Fruit fly (Drosophila melanogaster) whole organism, embryonic: ENCODE measurements around the gene CG18596.

ENCODE experiments used
- BEAF-32 ChIP-seq: fragments of 200-800 bp; sonication (Bioruptor generic); optimal IDR thresholded peaks from 3 replicates; lab custom pipeline; 2017; ENCODE audit warnings: missing biosample characterization, missing genetic modification characterization, mild to moderate bottlenecking, moderate library complexity, missing genetic modification reagents
- CG10267 ChIP-seq: fragments of 200-800 bp; sonication (Bioruptor generic); optimal IDR thresholded peaks from 2 replicates; lab custom pipeline; 2018; ENCODE audit warnings: missing biosample characterization, mild to moderate bottlenecking, missing genetic modification characterization, moderate library complexity
- CG10959 ChIP-seq: fragments of 200-800 bp; sonication (Bioruptor generic); IDR thresholded peaks from 2 replicates; pipeline ENCODE4 v1.3.6; 2022; ENCODE audit warnings: missing biosample characterization, missing genetic modification characterization
- CG11093 ChIP-seq: fragments of 200-800 bp; sonication (Bioruptor generic); IDR thresholded peaks from 3 replicates; pipeline ENCODE4 v1.3.6; 2022; ENCODE audit warnings: missing biosample characterization, missing genetic modification characterization
- CG11398 ChIP-seq: fragments of 200-800 bp; sonication (Bioruptor generic); optimal IDR thresholded peaks from 2 replicates; lab custom pipeline; 2016; ENCODE audit warnings: missing biosample characterization, missing genetic modification characterization
- CG12071 ChIP-seq: fragments of 200-800 bp; sonication (Bioruptor generic); optimal IDR thresholded peaks from 3 replicates; lab custom pipeline; 2018; ENCODE audit warnings: missing biosample characterization, mild to moderate bottlenecking, missing genetic modification characterization
- CG12391 ChIP-seq: fragments of 200-800 bp; sonication (Bioruptor generic); optimal IDR thresholded peaks from 3 replicates; lab custom pipeline; 2018; ENCODE audit warnings: missing biosample characterization, mild to moderate bottlenecking, missing genetic modification characterization, moderate library complexity
- CG1529 ChIP-seq: fragments of 200-800 bp; sonication (Bioruptor generic); optimal IDR thresholded peaks from 3 replicates; lab custom pipeline; 2018; ENCODE audit warnings: missing biosample characterization, missing genetic modification characterization
- CG1603 ChIP-seq: fragments of 200-800 bp; sonication (Bioruptor generic); optimal IDR thresholded peaks from 2 replicates; lab custom pipeline; 2019; ENCODE audit warnings: missing biosample characterization, mild to moderate bottlenecking, missing genetic modification characterization, moderate library complexity
- CG17385 ChIP-seq: fragments of 200-800 bp; sonication (Bioruptor generic); optimal IDR thresholded peaks from 3 replicates; lab custom pipeline; 2018; ENCODE audit warnings: missing biosample characterization, mild to moderate bottlenecking, missing genetic modification characterization
- CG17612 ChIP-seq: fragments of 200-800 bp; sonication (Bioruptor generic); IDR thresholded peaks from 2 replicates; pipeline ENCODE4 v1.3.6; 2022; ENCODE audit warnings: missing biosample characterization, missing genetic modification characterization
- CG18262 ChIP-seq: fragments of 200-800 bp; optimal IDR thresholded peaks from 3 replicates; lab custom pipeline; 2019; ENCODE audit warnings: missing biosample characterization, mild to moderate bottlenecking, missing genetic modification characterization, moderate library complexity
- CG18619 ChIP-seq: fragments of 200-800 bp; sonication (Bioruptor generic); optimal IDR thresholded peaks from 3 replicates; lab custom pipeline; 2017; ENCODE audit warnings: missing biosample characterization, mild to moderate bottlenecking, missing genetic modification characterization
- CG2116 ChIP-seq: fragments of 200-800 bp; sonication (Bioruptor generic); optimal IDR thresholded peaks from 3 replicates; lab custom pipeline; 2018; ENCODE audit warnings: missing biosample characterization, mild to moderate bottlenecking, missing genetic modification characterization
- CG30403 ChIP-seq: fragments of 200-800 bp; sonication (Bioruptor generic); optimal IDR thresholded peaks from 3 replicates; lab custom pipeline; 2016; ENCODE audit warnings: missing biosample characterization, missing genetic modification characterization
- CG30431 ChIP-seq: fragments of 200-800 bp; sonication (Bioruptor generic); optimal IDR thresholded peaks from 2 replicates; lab custom pipeline; 2017; ENCODE audit warnings: missing biosample characterization, missing genetic modification characterization
- CG32767 ChIP-seq: fragments of 200-800 bp; sonication (Bioruptor generic); IDR thresholded peaks from 2 replicates; pipeline ENCODE4 v1.3.6; 2022; ENCODE audit warnings: missing biosample characterization, missing genetic modification characterization
- CG3281 ChIP-seq: fragments of 200-800 bp; sonication (Bioruptor generic); optimal IDR thresholded peaks from 3 replicates; lab custom pipeline; 2017; ENCODE audit warnings: missing biosample characterization, mild to moderate bottlenecking, missing genetic modification characterization
- CG4424 ChIP-seq: fragments of 200-800 bp; sonication (Bioruptor generic); optimal IDR thresholded peaks from 3 replicates; lab custom pipeline; 2016; ENCODE audit warnings: missing biosample characterization, missing genetic modification characterization
- CG7987 ChIP-seq: fragments of 200-800 bp; sonication (Bioruptor generic); optimal IDR thresholded peaks from 2 replicates; lab custom pipeline; 2018; ENCODE audit warnings: missing biosample characterization, mild to moderate bottlenecking, missing genetic modification characterization, moderate library complexity
- CG8290 ChIP-seq, 3 experiments: fragments of 200-800 bp; sonication (Bioruptor generic); optimal IDR thresholded peaks; 2 replicates each; lab custom pipeline; 2016 to 2019; ENCODE audit warnings: missing biosample characterization in 3 of 3, missing genetic modification characterization in 3 of 3, mild to moderate bottlenecking in 2 of 3, moderate library complexity in 1 of 3
- CG8388 ChIP-seq: fragments of 200-800 bp; sonication (Bioruptor generic); optimal IDR thresholded peaks from 2 replicates; lab custom pipeline; 2019; ENCODE audit warnings: missing biosample characterization, mild to moderate bottlenecking, missing genetic modification characterization, moderate library complexity
- Doc3 ChIP-seq: fragments of 200-800 bp; sonication (Bioruptor generic); IDR thresholded peaks from 3 replicates; pipeline ENCODE4 v1.3.6; 2022; ENCODE audit warnings: missing biosample characterization, missing genetic modification characterization; ENCODE audit not compliant: partially characterized antibody
- E2f1 ChIP-seq: fragments of 200-800 bp; sonication (Bioruptor generic); IDR thresholded peaks from 2 replicates; pipeline ENCODE4 v1.3.6; 2022; ENCODE audit warnings: missing biosample characterization, missing genetic modification characterization
- ERR ChIP-seq: fragments of 200-800 bp; sonication (Bioruptor generic); optimal IDR thresholded peaks from 2 replicates; lab custom pipeline; 2016; ENCODE audit warnings: missing biosample characterization, missing genetic modification characterization
- Ets97D ChIP-seq: fragments of 200-800 bp; sonication (Bioruptor generic); optimal IDR thresholded peaks from 3 replicates; lab custom pipeline; 2016; ENCODE audit warnings: missing biosample characterization, missing genetic modification characterization
- HHEX ChIP-seq: fragments of 200-800 bp; sonication (Bioruptor generic); optimal IDR thresholded peaks from 3 replicates; lab custom pipeline; 2017; ENCODE audit warnings: missing biosample characterization, mild to moderate bottlenecking, missing genetic modification characterization, missing genetic modification reagents
- Hey ChIP-seq: fragments of 200-800 bp; sonication (Bioruptor generic); optimal IDR thresholded peaks from 3 replicates; lab custom pipeline; 2018; ENCODE audit warnings: missing biosample characterization, mild to moderate bottlenecking, missing genetic modification characterization
- Hr39 ChIP-seq: fragments of >200 bp; optimal IDR thresholded peaks from 2 replicates; lab custom pipeline; 2017
- Nf-YB ChIP-seq: fragments of 200-800 bp; sonication (Bioruptor generic); optimal IDR thresholded peaks from 3 replicates; lab custom pipeline; 2019; ENCODE audit warnings: missing biosample characterization, mild to moderate bottlenecking, missing genetic modification characterization, moderate library complexity
- PHDP ChIP-seq: fragments of 200-800 bp; sonication (Bioruptor generic); optimal IDR thresholded peaks from 3 replicates; lab custom pipeline; 2018; ENCODE audit warnings: missing biosample characterization, mild to moderate bottlenecking, missing genetic modification characterization, moderate library complexity
- Ptx1 ChIP-seq: fragments of 200-800 bp; sonication (Bioruptor generic); IDR thresholded peaks from 2 replicates; pipeline ENCODE4 v1.3.6; 2022; ENCODE audit warnings: missing biosample characterization, missing genetic modification characterization
- Six4 ChIP-seq: fragments of 200-800 bp; sonication (Bioruptor generic); optimal IDR thresholded peaks from 2 replicates; lab custom pipeline; 2016; ENCODE audit warnings: missing biosample characterization, missing genetic modification characterization
- cato ChIP-seq: fragments of 200-800 bp; sonication (Bioruptor generic); optimal IDR thresholded peaks from 2 replicates; lab custom pipeline; 2016; ENCODE audit warnings: missing biosample characterization, missing genetic modification characterization, borderline replicate concordance
- cwo ChIP-seq: fragments of 200-800 bp; sonication (Bioruptor generic); optimal IDR thresholded peaks from 3 replicates; lab custom pipeline; 2017; ENCODE audit warnings: missing biosample characterization, missing genetic modification characterization, mild to moderate bottlenecking, moderate library complexity, missing genetic modification reagents
- fd102C ChIP-seq: fragments of 200-800 bp; sonication (Bioruptor generic); optimal IDR thresholded peaks from 2 replicates; lab custom pipeline; 2018; ENCODE audit warnings: missing biosample characterization, mild to moderate bottlenecking, missing genetic modification characterization, moderate library complexity
- h ChIP-seq: fragments of >200 bp; optimal IDR thresholded peaks from 2 replicates; lab custom pipeline; 2017
- her ChIP-seq: fragments of 200-800 bp; sonication (Bioruptor generic); optimal IDR thresholded peaks from 2 replicates; lab custom pipeline; 2016; ENCODE audit warnings: missing biosample characterization, missing genetic modification characterization
- jumu ChIP-seq: fragments of 200-800 bp; sonication (Bioruptor generic); optimal IDR thresholded peaks from 3 replicates; lab custom pipeline; 2016; ENCODE audit warnings: missing biosample characterization, missing genetic modification characterization
- lmd ChIP-seq: fragments of 200-800 bp; sonication (Bioruptor generic); IDR thresholded peaks from 2 replicates; pipeline ENCODE4 v1.3.6; 2022; ENCODE audit warnings: missing biosample characterization, missing genetic modification characterization
- nau ChIP-seq: fragments of 200-800 bp; sonication (Bioruptor generic); optimal IDR thresholded peaks from 3 replicates; lab custom pipeline; 2017; ENCODE audit warnings: missing biosample characterization, mild to moderate bottlenecking, missing genetic modification characterization, missing genetic modification reagents
- pb ChIP-seq: fragments of 200-800 bp; sonication (Bioruptor generic); optimal IDR thresholded peaks from 3 replicates; lab custom pipeline; 2016; ENCODE audit warnings: missing biosample characterization, missing genetic modification characterization
- rib ChIP-seq: fragments of 200-800 bp; sonication (Bioruptor generic); IDR thresholded peaks from 2 replicates; pipeline ENCODE4 v1.3.6; 2022; ENCODE audit warnings: missing biosample characterization, missing genetic modification characterization
- ro ChIP-seq: fragments of 200-800 bp; sonication (Bioruptor generic); IDR thresholded peaks from 2 replicates; pipeline ENCODE4 v1.3.6; 2022; ENCODE audit warnings: missing biosample characterization, missing genetic modification characterization
- seq ChIP-seq: fragments of 200-800 bp; sonication (Bioruptor generic); IDR thresholded peaks from 2 replicates; pipeline ENCODE4 v1.3.6; 2022; ENCODE audit warnings: missing biosample characterization, missing genetic modification characterization
- shn ChIP-seq: fragments of 200-800 bp; sonication (Bioruptor generic); optimal IDR thresholded peaks from 3 replicates; lab custom pipeline; 2016; ENCODE audit warnings: missing biosample characterization, missing genetic modification characterization
- tna ChIP-seq: fragments of 200-800 bp; sonication (Bioruptor generic); IDR thresholded peaks from 2 replicates; pipeline ENCODE4 v1.3.6; 2022; ENCODE audit warnings: missing biosample characterization, missing genetic modification characterization; ENCODE audit not compliant: partially characterized antibody
- unc-4 ChIP-seq: fragments of 200-800 bp; sonication (Bioruptor generic); IDR thresholded peaks from 2 replicates; pipeline ENCODE4 v1.3.6; 2022; ENCODE audit warnings: missing biosample characterization, missing genetic modification characterization; ENCODE audit not compliant: partially characterized antibody
- zen ChIP-seq: fragments of 200-800 bp; sonication (Bioruptor generic); optimal IDR thresholded peaks from 3 replicates; lab custom pipeline; 2018; ENCODE audit warnings: missing biosample characterization, mild to moderate bottlenecking, missing genetic modification characterization, moderate library complexity

Gene CG18596

dm6 chr3R:22356464-22357410 lies 19.0 kb upstream of the CG18596 start, which contains the start of gene Sar1 (continued):
- TF ChIP-seq CG4424 (no peak), cwo (no peak), CG10267 (tag; lab: Kevin White, UChicago) (peak; percentile 73), CG30403 (peak; percentile 6), CG11398 (no peak), Hey (tag; lab: Kevin White, UChicago) (no peak), CG10959 (GFP tag; lab: Robert Waterston, UW) (no peak), pb (GFP tag; lab: Kevin White, UChicago) (no peak), BEAF-32 (GFP tag; lab: Kevin White, UChicago) (peak; percentile 99), PHDP (no peak), CG18262 (tag; lab: Kevin White, UChicago) (no peak), her (GFP tag; lab: Kevin White, UChicago) (no peak), ro (GFP tag; lab: Robert Waterston, UW) (no peak), CG8290 (GFP tag; optimal IDR thresholded peaks at IDR 0.05; lab: Kevin White, UChicago) (peak; percentile 55), CG8290 (tag; optimal IDR thresholded peaks at IDR 0.05; lab: Kevin White, UChicago) (peak in 1 of 2 experiments; percentile 92), unc-4 (peak; percentile 97), Six4 (no peak), Hr39 (lab: Kevin White, UChicago) (no peak), CG7987 (GFP tag; lab: Kevin White, UChicago) (peak; percentile 14), lmd (GFP tag; lab: Robert Waterston, UW) (no peak), CG17612 (GFP tag; lab: Robert Waterston, UW) (no peak), tna (peak; percentile 69), ERR (peak; percentile 46), CG2116 (GFP tag; lab: Kevin White, UChicago) (peak; percentile 83), h (lab: Kevin White, UChicago) (no peak), CG1529 (GFP tag; lab: Kevin White, UChicago) (no peak), nau (no peak), seq (no peak; the same call in 1 of the 2 replicates), CG30431 (GFP tag; lab: Kevin White, UChicago) (no peak), fd102C (GFP tag; lab: Kevin White, UChicago) (no peak), Doc3 (GFP tag; lab: Robert Waterston, UW) (peak; percentile 82), CG8388 (GFP tag; lab: Kevin White, UChicago) (no peak), Nf-YB (GFP tag; lab: Kevin White, UChicago) (no peak), HHEX (GFP tag; lab: Kevin White, UChicago) (no peak), Ets97D (GFP tag; lab: Kevin White, UChicago) (peak; percentile 94), CG1603 (tag; lab: Kevin White, UChicago) (peak; percentile 92), E2f1 (GFP tag; lab: Robert Waterston, UW) (no peak), CG11093 (GFP tag; lab: Robert Waterston, UW) (no peak; the same call in 2 of the 3 replicates), CG17385 (no peak), cato (no peak), shn (GFP tag; lab: Kevin White, UChicago) (peak; percentile 41), CG12071 (no peak), CG3281 (peak; percentile 12), Ptx1 (no peak), rib (no peak), jumu (GFP tag; lab: Kevin White, UChicago) (peak; percentile 70), CG12391 (tag; lab: Kevin White, UChicago) (peak; percentile 51), zen (tag; lab: Kevin White, UChicago) (peak; percentile 74), CG18619 (GFP tag; lab: Kevin White, UChicago) (no peak), CG32767 (GFP tag; lab: Robert Waterston, UW) (no peak)
